Worm (Caenorhabditis elegans) whole organism, L4 larva: Measurements from ENCODE around the gene fkb-4.

Source experiments
- F10B5.3 ChIP-seq: sonication (generic microtip); optimal IDR thresholded peaks from 2 replicates; lab custom pipeline; 2016; ENCODE audit warnings: mild to moderate bottlenecking, missing genetic modification characterization, missing compliant biosample characterization
- T20F7.1 ChIP-seq: fragments of 200-800 bp; sonication (Bioruptor generic); optimal IDR thresholded peaks from 2 replicates; lab custom pipeline; 2018; ENCODE audit warnings: mild to moderate bottlenecking, missing genetic modification characterization, missing compliant biosample characterization
- ZK546.5 ChIP-seq, 2 experiments: sonication (generic microtip); optimal IDR thresholded peaks; 2 replicates each; lab custom pipeline; 2017; ENCODE audit warnings: missing biosample characterization in 2 of 2, missing genetic modification characterization in 2 of 2
- aha-1 ChIP-seq: fragments of 150-350 bp; peaks from one replicate; lab custom pipeline; 2014; ENCODE audit warnings: missing biosample characterization, missing genetic modification characterization
- arid-1 ChIP-seq: fragments of 200-800 bp; sonication (Bioruptor generic); conservative IDR thresholded peaks from 2 replicates; pipeline ENCODE4 v1.3.6; 2022; ENCODE audit warnings: missing genetic modification reagents, missing genetic modification characterization, missing compliant biosample characterization
- ces-1 ChIP-seq: fragments of 150-350 bp; sonication (generic microtip); optimal IDR thresholded peaks from 4 replicates; lab custom pipeline; 2014; ENCODE audit warnings: missing biosample characterization, missing genetic modification reagents, missing genetic modification characterization
- cey-2 ChIP-seq: sonication (generic microtip); optimal IDR thresholded peaks from 3 replicates; lab custom pipeline; 2017; ENCODE audit warnings: missing genetic modification characterization, mild to moderate bottlenecking, missing compliant biosample characterization, antibody characterized with exemption, borderline replicate concordance; ENCODE audit not compliant: insufficient read depth
- daf-12 ChIP-seq: fragments of 150-350 bp; optimal IDR thresholded peaks from 2 replicates; lab custom pipeline; 2014; ENCODE audit warnings: missing biosample characterization, missing genetic modification reagents, missing genetic modification characterization
- daf-16 ChIP-seq, 3 experiments: sonication (generic microtip); optimal IDR thresholded peaks; 2 replicates each; lab custom pipeline; 2016 to 2017; ENCODE audit warnings: missing genetic modification characterization in 3 of 3, missing genetic modification reagents in 3 of 3, mild to moderate bottlenecking in 2 of 3, missing compliant biosample characterization in 2 of 3, missing biosample characterization in 1 of 3, moderate library complexity in 1 of 3
- daf-19 ChIP-seq: fragments of 200-800 bp; sonication (Bioruptor generic); conservative IDR thresholded peaks from 2 replicates; pipeline ENCODE4 v1.3.6; 2022; ENCODE audit warnings: missing genetic modification characterization, missing compliant biosample characterization
- dmd-6 ChIP-seq: fragments of 200-800 bp; sonication (Bioruptor generic); IDR thresholded peaks from 2 replicates; pipeline ENCODE4 v1.3.6; 2022; ENCODE audit warnings: missing genetic modification reagents, missing genetic modification characterization, missing compliant biosample characterization
- duxl-1 ChIP-seq: sonication (generic microtip); optimal IDR thresholded peaks from 2 replicates; lab custom pipeline; 2016; ENCODE audit warnings: mild to moderate bottlenecking, missing genetic modification characterization, moderate library complexity, missing compliant biosample characterization; ENCODE audit not compliant: poor library complexity
- dve-1 ChIP-seq: sonication (generic microtip); optimal IDR thresholded peaks from 2 replicates; lab custom pipeline; 2017; ENCODE audit warnings: antibody characterized with exemption, mild to moderate bottlenecking, missing genetic modification characterization, missing compliant biosample characterization; ENCODE audit not compliant: insufficient read depth
- egl-43 ChIP-seq: fragments of 200-800 bp; sonication (Bioruptor generic); IDR thresholded peaks from 2 replicates; pipeline ENCODE4 v1.3.6; 2022; ENCODE audit warnings: missing genetic modification reagents, missing genetic modification characterization, missing compliant biosample characterization
- fkh-10 ChIP-seq: fragments of 150-350 bp; optimal IDR thresholded peaks from 2 replicates; lab custom pipeline; 2014; ENCODE audit warnings: missing biosample characterization, missing genetic modification reagents, missing genetic modification characterization
- gei-8 ChIP-seq: fragments of 200-800 bp; sonication (Bioruptor generic); optimal IDR thresholded peaks from 2 replicates; lab custom pipeline; 2018; ENCODE audit warnings: mild to moderate bottlenecking, missing genetic modification characterization, missing compliant biosample characterization
- hlh-11 ChIP-seq: fragments of 200-800 bp; sonication (Bioruptor generic); optimal IDR thresholded peaks from 2 replicates; lab custom pipeline; 2018; ENCODE audit warnings: mild to moderate bottlenecking, missing genetic modification characterization, missing compliant biosample characterization
- hmg-1.1 ChIP-seq: fragments of 200-800 bp; sonication (Bioruptor generic); IDR thresholded peaks from 2 replicates; pipeline ENCODE4 v1.3.6; 2022; ENCODE audit warnings: missing genetic modification reagents, missing genetic modification characterization, missing compliant biosample characterization
- lim-7 ChIP-seq: fragments of 200-800 bp; sonication (Bioruptor generic); IDR thresholded peaks from 2 replicates; pipeline ENCODE4 v1.3.6; 2022; ENCODE audit warnings: missing genetic modification characterization, missing compliant biosample characterization
- lin-15B ChIP-seq: fragments of 150-350 bp; sonication (generic microtip); optimal IDR thresholded peaks from 3 replicates; lab custom pipeline; 2014; ENCODE audit warnings: missing biosample characterization, missing genetic modification characterization
- lin-29 ChIP-seq: fragments of 200-800 bp; sonication (Bioruptor generic); IDR thresholded peaks from 2 replicates; pipeline ENCODE4 v1.3.6; 2022; ENCODE audit warnings: missing genetic modification reagents, missing genetic modification characterization, missing compliant biosample characterization
- lin-38 ChIP-seq: fragments of 200-800 bp; sonication (Bioruptor generic); IDR thresholded peaks from 2 replicates; pipeline ENCODE4 v1.3.6; 2022; ENCODE audit warnings: missing genetic modification reagents, missing genetic modification characterization, missing compliant biosample characterization
- lsy-2 ChIP-seq, 2 experiments: fragments of 150-350 bp in 1 of 2; sonication (generic microtip) in 1 of 2; optimal IDR thresholded peaks; 2 replicates each; lab custom pipeline; 2014 to 2017; ENCODE audit warnings: missing biosample characterization in 2 of 2, missing genetic modification characterization in 2 of 2
- madf-5 ChIP-seq, 2 experiments: fragments of 200-800 bp; sonication (Bioruptor generic); IDR thresholded peaks; 2 replicates each; pipeline ENCODE4 v1.3.6; 2022; ENCODE audit warnings: missing compliant biosample characterization in 2 of 2, missing genetic modification characterization in 2 of 2
- mep-1 ChIP-seq: fragments of 150-350 bp; sonication (generic microtip); optimal IDR thresholded peaks from 3 replicates; lab custom pipeline; 2014; ENCODE audit warnings: missing biosample characterization, missing genetic modification characterization
- nhr-111 ChIP-seq: fragments of 200-800 bp; sonication (Bioruptor generic); optimal IDR thresholded peaks from 2 replicates; lab custom pipeline; 2018; ENCODE audit warnings: mild to moderate bottlenecking, missing genetic modification characterization, missing compliant biosample characterization
- nhr-28 ChIP-seq: fragments of 150-350 bp; optimal IDR thresholded peaks from 2 replicates; lab custom pipeline; 2014; ENCODE audit warnings: missing biosample characterization, missing genetic modification characterization
- nhr-42 ChIP-seq: fragments of 200-800 bp; sonication (Bioruptor generic); IDR thresholded peaks from 2 replicates; pipeline ENCODE4 v1.3.6; 2022; ENCODE audit warnings: missing genetic modification characterization, missing compliant biosample characterization
- nhr-48 ChIP-seq: sonication (generic microtip); optimal IDR thresholded peaks from 2 replicates; lab custom pipeline; 2016; ENCODE audit warnings: mild to moderate bottlenecking, missing genetic modification characterization, missing compliant biosample characterization
- nhr-6 ChIP-seq: fragments of 150-350 bp; optimal IDR thresholded peaks from 2 replicates; lab custom pipeline; 2014; ENCODE audit warnings: missing biosample characterization, missing genetic modification characterization
- nhr-77 ChIP-seq: fragments of 150-350 bp; optimal IDR thresholded peaks from 2 replicates; lab custom pipeline; 2014; ENCODE audit warnings: missing biosample characterization, missing genetic modification characterization
- pqm-1 ChIP-seq: sonication (generic microtip); optimal IDR thresholded peaks from 2 replicates; lab custom pipeline; 2017; ENCODE audit warnings: missing biosample characterization, missing genetic modification characterization
- sdz-12 ChIP-seq: fragments of 200-800 bp; sonication (Bioruptor generic); optimal IDR thresholded peaks from 2 replicates; lab custom pipeline; 2018; ENCODE audit warnings: mild to moderate bottlenecking, missing genetic modification characterization, missing compliant biosample characterization
- set-16 ChIP-seq: fragments of 200-800 bp; sonication (Bioruptor generic); IDR thresholded peaks from 2 replicates; pipeline ENCODE4 v1.3.6; 2022; ENCODE audit warnings: missing genetic modification reagents, missing genetic modification characterization, missing compliant biosample characterization
- skn-1 ChIP-seq: fragments of 150-350 bp; optimal IDR thresholded peaks from 2 replicates; lab custom pipeline; 2014; ENCODE audit warnings: missing biosample characterization, missing genetic modification characterization
- snpc-1.2 ChIP-seq: fragments of 200-800 bp; sonication (Bioruptor generic); IDR thresholded peaks from 2 replicates; pipeline ENCODE4 v1.3.6; 2022; ENCODE audit warnings: missing genetic modification reagents, missing genetic modification characterization, missing compliant biosample characterization
- zag-1 ChIP-seq: fragments of 150-350 bp; optimal IDR thresholded peaks from 2 replicates; lab custom pipeline; 2014; ENCODE audit warnings: missing biosample characterization, missing genetic modification characterization
- zfp-2 ChIP-seq: sonication (generic microtip); optimal IDR thresholded peaks from 2 replicates; lab custom pipeline; 2016; ENCODE audit warnings: mild to moderate bottlenecking, missing genetic modification characterization, missing compliant biosample characterization
- zip-11 ChIP-seq: fragments of 200-800 bp; sonication (Bioruptor generic); IDR thresholded peaks from 2 replicates; pipeline ENCODE4 v1.3.6; 2022; ENCODE audit warnings: missing genetic modification characterization, missing compliant biosample characterization
- ztf-7 ChIP-seq: fragments of 150-350 bp; optimal IDR thresholded peaks from 2 replicates; lab custom pipeline; 2014; ENCODE audit warnings: missing biosample characterization, missing genetic modification characterization

fkb-4 gene

DNA sequence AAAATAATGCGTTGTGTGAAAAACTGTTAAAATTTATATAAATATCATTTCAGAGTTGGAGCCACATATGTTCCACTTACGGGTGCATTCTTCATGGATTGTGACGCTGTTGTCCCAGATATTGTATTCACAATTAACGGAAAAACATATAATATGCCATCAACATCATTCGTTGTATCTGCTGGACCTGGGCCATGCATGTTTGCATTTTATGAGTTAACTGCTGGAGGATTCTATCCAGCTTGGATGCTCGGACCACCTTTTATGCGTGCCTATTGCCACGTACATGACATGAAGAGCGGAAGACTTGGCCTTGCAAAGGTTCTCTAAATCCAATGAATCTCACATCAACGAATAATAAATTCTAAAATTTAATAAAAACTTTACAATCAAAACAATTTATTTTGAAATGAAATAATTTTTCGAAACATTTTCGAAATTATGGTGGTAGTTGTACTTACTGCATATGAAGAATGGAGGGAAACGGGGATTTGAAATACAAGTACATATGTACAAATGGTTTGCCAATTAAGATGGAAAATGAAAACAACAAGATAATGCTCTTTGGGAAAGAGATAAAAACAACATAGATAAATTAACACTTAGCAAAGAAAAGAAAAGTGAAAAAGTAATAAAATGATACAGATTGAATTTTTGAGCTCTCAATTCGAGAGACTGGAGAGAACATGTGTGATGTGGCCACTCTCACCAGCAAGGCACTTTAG is 43.0 kb downstream of the fkb-4 start (continued):
- no peak for TF ChIP-seq zfp-2 (tag; lab: Kevin White, UChicago)
- TF ChIP-seq cey-2 (tag; lab: Kevin White, UChicago) = no peak
- TF ChIP-seq zag-1 (tag; lab: Kevin White, UChicago) = no peak
- TF ChIP-seq madf-5 (GFP tag; IDR thresholded peaks at IDR 0.05; lab: Robert Waterston, UW) = no peak
- no peak for TF ChIP-seq gei-8 (GFP tag; lab: Kevin White, UChicago)
- TF ChIP-seq nhr-111 = no peak
- TF ChIP-seq skn-1 (tag; lab: Kevin White, UChicago) = no peak
- no peak for TF ChIP-seq aha-1 (tag; lab: Kevin White, UChicago)
- TF ChIP-seq snpc-1.2 (GFP tag; lab: Robert Waterston, UW) = no peak
- no peak for TF ChIP-seq daf-19 (GFP tag; lab: Robert Waterston, UW)
- TF ChIP-seq lin-15B (tag; lab: Kevin White, UChicago) = no peak
- no peak for TF ChIP-seq ces-1 (GFP tag; lab: Kevin White, UChicago)
- TF ChIP-seq daf-12 (tag; lab: Kevin White, UChicago) = no peak
- TF ChIP-seq mep-1 (tag; lab: Kevin White, UChicago) = peak; percentile 66
- TF ChIP-seq set-16 (GFP tag; lab: Robert Waterston, UW) = no peak
- TF ChIP-seq nhr-42 (GFP tag; lab: Robert Waterston, UW) = no peak
- TF ChIP-seq egl-43 (GFP tag; lab: Robert Waterston, UW) = no peak
- peak; percentile 13 for TF ChIP-seq nhr-48 (tag; lab: Kevin White, UChicago)
- no peak for TF ChIP-seq hlh-11
- no peak for TF ChIP-seq lin-38 (GFP tag; lab: Robert Waterston, UW)
- TF ChIP-seq T20F7.1 (GFP tag; lab: Kevin White, UChicago) = no peak
- TF ChIP-seq duxl-1 (tag; lab: Kevin White, UChicago) = peak; percentile 62
- no peak for TF ChIP-seq lim-7 (GFP tag; lab: Robert Waterston, UW)
- peak; percentile 53 for TF ChIP-seq dve-1
- TF ChIP-seq nhr-6 (tag; lab: Kevin White, UChicago) = no peak
- no peak for TF ChIP-seq nhr-77 (tag; lab: Kevin White, UChicago)

DNA sequence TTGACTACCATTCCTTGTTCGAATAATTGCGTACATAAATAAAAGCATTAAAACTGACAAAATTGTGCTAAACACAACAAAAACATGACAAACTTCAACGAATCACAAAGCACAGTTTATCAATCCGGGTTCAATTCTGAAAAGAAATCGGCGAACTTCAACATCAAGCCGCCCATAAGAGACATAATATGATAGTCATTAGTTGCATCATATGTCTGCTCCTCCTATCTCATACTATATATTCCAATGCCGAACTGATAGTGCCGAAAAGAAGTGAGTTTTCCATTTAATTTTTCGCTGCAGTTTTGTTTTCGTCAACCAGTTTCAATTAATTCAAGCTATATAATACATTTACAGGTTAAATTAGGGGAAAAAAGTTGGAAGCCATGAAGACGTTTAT is 45.2 kb downstream of the fkb-4 start, which contains the start of gene hrg-7:
Gene hrg-7 (plus strand): TSS at position 358 of the 400 bp plus-strand sequence.
- no peak for TF ChIP-seq ZK546.5 (tag; optimal IDR thresholded peaks at IDR 0.05; lab: Kevin White, UChicago)
- TF ChIP-seq mep-1 (tag; lab: Kevin White, UChicago) = peak; percentile 10
- no peak for TF ChIP-seq daf-16 (GFP tag; optimal IDR thresholded peaks at IDR 0.05; lab: Kevin White, UChicago)
- peak; percentile 63 for TF ChIP-seq daf-16 (tag; optimal IDR thresholded peaks at IDR 0.05; lab: Kevin White, UChicago)
- TF ChIP-seq pqm-1 (tag; lab: Kevin White, UChicago) = peak; percentile 81
- TF ChIP-seq daf-12 (tag; lab: Kevin White, UChicago) = no peak
- no peak for TF ChIP-seq F10B5.3 (tag; lab: Kevin White, UChicago)
- peak in 1 of 2 experiments; percentile 10 for TF ChIP-seq lsy-2 (tag; optimal IDR thresholded peaks at IDR 0.05; lab: Kevin White, UChicago)
- no peak for TF ChIP-seq fkh-10 (GFP tag; lab: Kevin White, UChicago)
- no peak for TF ChIP-seq sdz-12 (GFP tag; lab: Kevin White, UChicago)
- TF ChIP-seq lin-29 (GFP tag; lab: Robert Waterston, UW) = no peak
- TF ChIP-seq dmd-6 = peak; percentile 39; the same call in 1 of the 2 replicates
- TF ChIP-seq hlh-11 = peak; percentile 51
- TF ChIP-seq nhr-6 (tag; lab: Kevin White, UChicago) = peak; percentile 40
- no peak for TF ChIP-seq zip-11 (GFP tag; lab: Robert Waterston, UW)
- TF ChIP-seq hmg-1.1 (GFP tag; lab: Robert Waterston, UW) = no peak
- no peak for TF ChIP-seq arid-1
- peak; percentile 69 for TF ChIP-seq nhr-28 (tag; lab: Kevin White, UChicago)
- TF ChIP-seq ztf-7 (tag; lab: Kevin White, UChicago) = peak; percentile 96
- peak; percentile 64 for TF ChIP-seq dve-1
- TF ChIP-seq, all 104 proteins: peak for 10
